Fruit fly (Drosophila melanogaster) whole organism, embryonic: ENCODE data around the gene CG46465.

Experiments used
- Atf6 ChIP-seq: fragments of 200-800 bp; sonication (Bioruptor generic); IDR thresholded peaks from 2 replicates; pipeline ENCODE4 v1.3.6; 2022; ENCODE audit warnings: missing biosample characterization, missing genetic modification characterization
- BEAF-32 ChIP-seq: fragments of 200-800 bp; sonication (Bioruptor generic); optimal IDR thresholded peaks from 3 replicates; lab custom pipeline; 2017; ENCODE audit warnings: missing biosample characterization, missing genetic modification characterization, mild to moderate bottlenecking, moderate library complexity, missing genetic modification reagents
- CG11398 ChIP-seq: fragments of 200-800 bp; sonication (Bioruptor generic); optimal IDR thresholded peaks from 2 replicates; lab custom pipeline; 2016; ENCODE audit warnings: missing biosample characterization, missing genetic modification characterization
- CG11696 ChIP-seq: fragments of 200-800 bp; sonication (Bioruptor generic); IDR thresholded peaks from 2 replicates; pipeline ENCODE4 v1.3.6; 2022; ENCODE audit warnings: missing biosample characterization, missing genetic modification characterization
- CG12071 ChIP-seq: fragments of 200-800 bp; sonication (Bioruptor generic); optimal IDR thresholded peaks from 3 replicates; lab custom pipeline; 2018; ENCODE audit warnings: missing biosample characterization, mild to moderate bottlenecking, missing genetic modification characterization
- CG12391 ChIP-seq: fragments of 200-800 bp; sonication (Bioruptor generic); optimal IDR thresholded peaks from 3 replicates; lab custom pipeline; 2018; ENCODE audit warnings: missing biosample characterization, mild to moderate bottlenecking, missing genetic modification characterization, moderate library complexity
- CG14860 ChIP-seq: fragments of 200-800 bp; sonication (Bioruptor generic); IDR thresholded peaks from 3 replicates; pipeline ENCODE4 v1.3.6; 2022; ENCODE audit warnings: missing biosample characterization, missing genetic modification characterization; ENCODE audit not compliant: partially characterized antibody
- CG16813 ChIP-seq: fragments of 200-800 bp; sonication (Bioruptor generic); IDR thresholded peaks from 3 replicates; pipeline ENCODE4 v1.3.6; 2022; ENCODE audit warnings: missing biosample characterization, missing genetic modification characterization; ENCODE audit not compliant: partially characterized antibody
- CG16863 ChIP-seq: fragments of 200-800 bp; sonication (Bioruptor generic); optimal IDR thresholded peaks from 3 replicates; lab custom pipeline; 2016; ENCODE audit warnings: missing biosample characterization, missing genetic modification characterization
- CG17328 ChIP-seq: fragments of 200-800 bp; sonication (Bioruptor generic); IDR thresholded peaks from 2 replicates; pipeline ENCODE4 v1.3.6; 2022; ENCODE audit warnings: missing biosample characterization, missing genetic modification characterization
- CG2116 ChIP-seq: fragments of 200-800 bp; sonication (Bioruptor generic); optimal IDR thresholded peaks from 3 replicates; lab custom pipeline; 2018; ENCODE audit warnings: missing biosample characterization, mild to moderate bottlenecking, missing genetic modification characterization
- CG2199 ChIP-seq: fragments of 200-800 bp; sonication (Bioruptor generic); IDR thresholded peaks from 3 replicates; pipeline ENCODE4 v1.3.6; 2022; ENCODE audit warnings: missing biosample characterization, missing genetic modification characterization
- CG2202 ChIP-seq: fragments of 200-800 bp; sonication (Bioruptor generic); optimal IDR thresholded peaks from 2 replicates; lab custom pipeline; 2018; ENCODE audit warnings: missing biosample characterization, mild to moderate bottlenecking, missing genetic modification characterization
- CG32767 ChIP-seq: fragments of 200-800 bp; sonication (Bioruptor generic); IDR thresholded peaks from 2 replicates; pipeline ENCODE4 v1.3.6; 2022; ENCODE audit warnings: missing biosample characterization, missing genetic modification characterization
- CG3281 ChIP-seq: fragments of 200-800 bp; sonication (Bioruptor generic); optimal IDR thresholded peaks from 3 replicates; lab custom pipeline; 2017; ENCODE audit warnings: missing biosample characterization, mild to moderate bottlenecking, missing genetic modification characterization
- CG34224 ChIP-seq: fragments of 200-800 bp; sonication (Bioruptor generic); IDR thresholded peaks from 3 replicates; pipeline ENCODE4 v1.3.6; 2022; ENCODE audit warnings: missing biosample characterization, missing genetic modification characterization; ENCODE audit not compliant: partially characterized antibody
- CG42726 ChIP-seq: fragments of 200-800 bp; sonication (Bioruptor generic); IDR thresholded peaks from 2 replicates; pipeline ENCODE4 v1.3.6; 2022; ENCODE audit warnings: missing biosample characterization, missing genetic modification characterization; ENCODE audit not compliant: partially characterized antibody
- CG5180 ChIP-seq: fragments of 200-800 bp; sonication (Bioruptor generic); optimal IDR thresholded peaks from 3 replicates; lab custom pipeline; 2017; ENCODE audit warnings: missing biosample characterization, missing genetic modification characterization, mild to moderate bottlenecking, moderate library complexity, missing genetic modification reagents
- CG5245 ChIP-seq: fragments of 200-800 bp; sonication (Bioruptor generic); optimal IDR thresholded peaks from 3 replicates; lab custom pipeline; 2016; ENCODE audit warnings: missing biosample characterization, missing genetic modification characterization
- CG7556 ChIP-seq: fragments of 200-800 bp; sonication (Bioruptor generic); optimal IDR thresholded peaks from 2 replicates; lab custom pipeline; 2017; ENCODE audit warnings: missing biosample characterization, mild to moderate bottlenecking, missing genetic modification characterization
- Doc3 ChIP-seq: fragments of 200-800 bp; sonication (Bioruptor generic); IDR thresholded peaks from 3 replicates; pipeline ENCODE4 v1.3.6; 2022; ENCODE audit warnings: missing biosample characterization, missing genetic modification characterization; ENCODE audit not compliant: partially characterized antibody
- Eip74EF ChIP-seq, 2 experiments: fragments of 200-800 bp in 1 of 2; fragments of >200 bp in 1 of 2; sonication (Bioruptor generic) in 1 of 2; optimal IDR thresholded peaks; 2 replicates each; lab custom pipeline; 2017 to 2019; ENCODE audit warnings: missing biosample characterization in 2 of 2, missing genetic modification characterization in 2 of 2, mild to moderate bottlenecking in 1 of 2, moderate library complexity in 1 of 2
- MBD-R2 ChIP-seq: fragments of 200-800 bp; sonication (Bioruptor generic); IDR thresholded peaks from 2 replicates; pipeline ENCODE4 v1.3.6; 2022; ENCODE audit warnings: missing biosample characterization, missing genetic modification characterization
- Med ChIP-seq: fragments of 200-800 bp; sonication (Bioruptor generic); peaks from one replicate; lab custom pipeline; 2016; ENCODE audit warnings: missing biosample characterization, missing genetic modification characterization, mild to moderate bottlenecking, inconsistent platforms, moderate library complexity
- Poxn ChIP-seq: fragments of 200-800 bp; sonication (Bioruptor generic); IDR thresholded peaks from 2 replicates; pipeline ENCODE4 v1.3.6; 2022; ENCODE audit warnings: missing biosample characterization, missing genetic modification characterization
- Rfx ChIP-seq: fragments of 200-800 bp; sonication (Bioruptor generic); IDR thresholded peaks from 2 replicates; pipeline ENCODE4 v1.3.6; 2022; ENCODE audit warnings: missing biosample characterization, missing genetic modification characterization
- TFAM ChIP-seq: fragments of 200-800 bp; sonication (Bioruptor generic); optimal IDR thresholded peaks from 2 replicates; lab custom pipeline; 2017; ENCODE audit warnings: missing biosample characterization, missing genetic modification characterization, inconsistent platforms
- amos ChIP-seq: fragments of 200-800 bp; sonication (Bioruptor generic); IDR thresholded peaks from 2 replicates; pipeline ENCODE4 v1.3.6; 2022; ENCODE audit warnings: missing biosample characterization, missing genetic modification characterization; ENCODE audit not compliant: partially characterized antibody
- ato ChIP-seq: fragments of 200-800 bp; sonication (Bioruptor generic); IDR thresholded peaks from 2 replicates; pipeline ENCODE4 v1.3.6; 2022; ENCODE audit warnings: missing biosample characterization, missing genetic modification characterization; ENCODE audit not compliant: partially characterized antibody
- cg ChIP-seq: fragments of 200-800 bp; sonication (Bioruptor generic); optimal IDR thresholded peaks from 3 replicates; lab custom pipeline; 2019; ENCODE audit warnings: missing biosample characterization, mild to moderate bottlenecking, missing genetic modification characterization, moderate library complexity
- ci ChIP-seq: fragments of 200-800 bp; sonication (Bioruptor generic); IDR thresholded peaks from 3 replicates; pipeline ENCODE4 v1.3.6; 2022; ENCODE audit warnings: missing biosample characterization, missing genetic modification characterization
- crp ChIP-seq, 2 experiments: fragments of 200-800 bp; sonication (Bioruptor generic); optimal IDR thresholded peaks; 2 replicates in 1 of 2; 3 replicates in 1 of 2; lab custom pipeline; 2017; ENCODE audit warnings: missing biosample characterization in 2 of 2, missing genetic modification characterization in 2 of 2, mild to moderate bottlenecking in 1 of 2, moderate library complexity in 1 of 2
- dimm ChIP-seq: fragments of 200-800 bp; sonication (Bioruptor generic); IDR thresholded peaks from 2 replicates; pipeline ENCODE4 v1.3.6; 2022; ENCODE audit warnings: missing biosample characterization, missing genetic modification characterization
- fd102C ChIP-seq: fragments of 200-800 bp; sonication (Bioruptor generic); optimal IDR thresholded peaks from 2 replicates; lab custom pipeline; 2018; ENCODE audit warnings: missing biosample characterization, mild to moderate bottlenecking, missing genetic modification characterization, moderate library complexity
- h ChIP-seq: fragments of >200 bp; optimal IDR thresholded peaks from 2 replicates; lab custom pipeline; 2017
- ind ChIP-seq: fragments of 200-800 bp; sonication (Bioruptor generic); optimal IDR thresholded peaks from 3 replicates; lab custom pipeline; 2016; ENCODE audit warnings: missing biosample characterization, missing genetic modification characterization
- insv ChIP-seq, 2 experiments: fragments of 200-800 bp; sonication (Bioruptor generic); optimal IDR thresholded peaks; 3 replicates each; lab custom pipeline; 2016 to 2018; ENCODE audit warnings: missing biosample characterization in 2 of 2, missing genetic modification characterization in 2 of 2
- nau ChIP-seq: fragments of 200-800 bp; sonication (Bioruptor generic); optimal IDR thresholded peaks from 3 replicates; lab custom pipeline; 2017; ENCODE audit warnings: missing biosample characterization, mild to moderate bottlenecking, missing genetic modification characterization, missing genetic modification reagents
- onecut ChIP-seq: fragments of 200-800 bp; sonication (Bioruptor generic); IDR thresholded peaks from 2 replicates; pipeline ENCODE4 v1.3.6; 2022; ENCODE audit warnings: missing biosample characterization, missing genetic modification characterization
- phol ChIP-seq: fragments of 200-800 bp; sonication (Bioruptor generic); optimal IDR thresholded peaks from 3 replicates; lab custom pipeline; 2018; ENCODE audit warnings: missing biosample characterization, mild to moderate bottlenecking, missing genetic modification characterization, moderate library complexity
- pum ChIP-seq: fragments of 200-800 bp; sonication (Bioruptor generic); optimal IDR thresholded peaks from 2 replicates; lab custom pipeline; 2016; ENCODE audit warnings: missing biosample characterization, missing genetic modification characterization
- slou ChIP-seq: fragments of 200-800 bp; sonication (Bioruptor generic); optimal IDR thresholded peaks from 3 replicates; lab custom pipeline; 2016; ENCODE audit warnings: missing biosample characterization, missing genetic modification characterization
- so ChIP-seq: fragments of 200-800 bp; sonication (Bioruptor generic); IDR thresholded peaks from 3 replicates; pipeline ENCODE4 v1.3.6; 2022; ENCODE audit warnings: missing biosample characterization, missing genetic modification characterization
- tgo ChIP-seq: fragments of 200-800 bp; sonication (Bioruptor generic); IDR thresholded peaks from 3 replicates; pipeline ENCODE4 v1.3.6; 2022; ENCODE audit warnings: missing biosample characterization, missing genetic modification characterization
- tll ChIP-seq, 2 experiments: fragments of 200-800 bp in 1 of 2; fragments of >200 bp in 1 of 2; sonication (Bioruptor generic) in 1 of 2; optimal IDR thresholded peaks; 2 replicates each; lab custom pipeline; 2017 to 2019; ENCODE audit warnings: missing biosample characterization in 2 of 2, missing genetic modification characterization in 2 of 2, mild to moderate bottlenecking in 1 of 2, moderate library complexity in 1 of 2
- tna ChIP-seq: fragments of 200-800 bp; sonication (Bioruptor generic); IDR thresholded peaks from 2 replicates; pipeline ENCODE4 v1.3.6; 2022; ENCODE audit warnings: missing biosample characterization, missing genetic modification characterization; ENCODE audit not compliant: partially characterized antibody
- unc-4 ChIP-seq: fragments of 200-800 bp; sonication (Bioruptor generic); IDR thresholded peaks from 2 replicates; pipeline ENCODE4 v1.3.6; 2022; ENCODE audit warnings: missing biosample characterization, missing genetic modification characterization; ENCODE audit not compliant: partially characterized antibody
- usp ChIP-seq: fragments of >200 bp; optimal IDR thresholded peaks from 2 replicates; lab custom pipeline; 2017; ENCODE audit warnings: missing biosample characterization, missing genetic modification characterization
- wor ChIP-seq: fragments of 200-800 bp; sonication (Bioruptor generic); IDR thresholded peaks from 2 replicates; pipeline ENCODE4 v1.3.6; 2022; ENCODE audit warnings: missing biosample characterization, missing genetic modification characterization
- yki ChIP-seq: fragments of >200 bp; optimal IDR thresholded peaks from 3 replicates; lab custom pipeline; 2018

Gene CG46465

DNA sequence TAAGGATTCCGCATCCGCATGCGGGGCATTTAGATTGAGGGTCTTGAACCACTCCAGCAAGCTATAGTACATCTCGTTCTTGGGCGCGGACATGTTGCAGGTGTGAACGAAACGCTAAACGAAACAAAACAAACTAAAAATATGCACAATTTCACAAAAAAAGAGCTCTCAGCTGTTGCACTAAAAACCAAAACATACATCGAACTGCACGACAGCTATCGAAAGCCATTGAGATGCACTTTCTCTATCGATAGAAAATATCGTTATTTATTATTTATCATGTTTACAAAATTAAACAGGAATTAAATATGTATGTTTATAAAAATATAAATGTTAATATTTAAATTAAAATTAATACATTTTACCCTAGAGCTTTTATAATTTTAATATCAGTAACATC is 41.0 kb downstream of the CG46465 start, which contains the start of gene hook (continued):
- peak; percentile 70 for TF ChIP-seq CG34224 (GFP tag; lab: Robert Waterston, UW)
- peak; percentile 55; the same call in 1 of the 2 replicates for TF ChIP-seq CG42726 (GFP tag; lab: Robert Waterston, UW)
- TF ChIP-seq CG11398 (GFP tag; lab: Kevin White, UChicago): no peak
- TF ChIP-seq nau (GFP tag; lab: Kevin White, UChicago): no peak
- TF ChIP-seq insv (GFP tag; optimal IDR thresholded peaks at IDR 0.05; lab: Kevin White, UChicago): no peak
- no peak for TF ChIP-seq CG12071 (GFP tag; lab: Kevin White, UChicago)
- TF ChIP-seq CG32767 (GFP tag; lab: Robert Waterston, UW): no peak
- no peak for TF ChIP-seq CG16863 (GFP tag; lab: Kevin White, UChicago)
- no peak for TF ChIP-seq CG7556 (GFP tag; lab: Kevin White, UChicago)
- TF ChIP-seq yki: no peak
- no peak for TF ChIP-seq pum (GFP tag; lab: Kevin White, UChicago)
- TF ChIP-seq CG11696 (GFP tag; lab: Robert Waterston, UW): no peak
- no peak for TF ChIP-seq CG2199 (GFP tag; lab: Robert Waterston, UW)
- TF ChIP-seq ato: 0 out of 2 replicates have a peak, but pooled peaks have one; percentile 24
- TF ChIP-seq h (lab: Kevin White, UChicago): no peak
- no peak for TF ChIP-seq fd102C (GFP tag; lab: Kevin White, UChicago)
- TF ChIP-seq cg (GFP tag; lab: Kevin White, UChicago): no peak
- TF ChIP-seq Med: peak; percentile 40
- peak; percentile 72 for TF ChIP-seq unc-4 (GFP tag; lab: Robert Waterston, UW)
- no peak for TF ChIP-seq CG5245 (GFP tag; lab: Kevin White, UChicago)
- TF ChIP-seq wor: no peak
- peak in 1 of 2 experiments; percentile 76 for TF ChIP-seq crp (GFP tag; optimal IDR thresholded peaks at IDR 0.05; lab: Kevin White, UChicago)
- TF ChIP-seq dimm (GFP tag; lab: Robert Waterston, UW): no peak
- TF ChIP-seq tgo (GFP tag; lab: Robert Waterston, UW): no peak
- TF ChIP-seq CG16813 (GFP tag; lab: Robert Waterston, UW): peak; percentile 69
- TF ChIP-seq amos: peak; percentile 75
- TF ChIP-seq BEAF-32: peak; percentile 68
- TF ChIP-seq CG2116 (GFP tag; lab: Kevin White, UChicago): peak; percentile 60
- TF ChIP-seq Poxn: no peak
- TF ChIP-seq ci (GFP tag; lab: Robert Waterston, UW): no peak
- 0 out of 2 replicates have a peak, but pooled peaks have one; percentile 14 for TF ChIP-seq Rfx (GFP tag; lab: Robert Waterston, UW)
- TF ChIP-seq so (GFP tag; lab: Robert Waterston, UW): no peak
- TF ChIP-seq usp (GFP tag; lab: Kevin White, UChicago): no peak
- no peak for TF ChIP-seq CG17328
- no peak for TF ChIP-seq onecut (GFP tag; lab: Robert Waterston, UW)
- no peak for TF ChIP-seq TFAM
- no peak for TF ChIP-seq slou
- TF ChIP-seq Eip74EF (GFP tag; optimal IDR thresholded peaks at IDR 0.05; lab: Kevin White, UChicago): no peak
- TF ChIP-seq tll (GFP tag; optimal IDR thresholded peaks at IDR 0.05; lab: Kevin White, UChicago): no peak
- TF ChIP-seq CG14860 (GFP tag; lab: Robert Waterston, UW): peak; percentile 63
- TF ChIP-seq CG5180 (GFP tag; lab: Kevin White, UChicago): no peak
- no peak for TF ChIP-seq CG2202 (tag; lab: Kevin White, UChicago)
- peak; percentile 84 for TF ChIP-seq Doc3 (GFP tag; lab: Robert Waterston, UW)
- TF ChIP-seq CG12391: peak; percentile 14
- no peak for TF ChIP-seq Atf6 (GFP tag; lab: Robert Waterston, UW)
- TF ChIP-seq tna (GFP tag; lab: Robert Waterston, UW): 0 out of 2 replicates have a peak, but pooled peaks have one; percentile 40
- no peak for TF ChIP-seq ind (GFP tag; lab: Kevin White, UChicago)
- no peak for TF ChIP-seq CG3281 (GFP tag; lab: Kevin White, UChicago)
- peak; percentile 2 for TF ChIP-seq phol (tag; lab: Kevin White, UChicago)
- peak; percentile 68 for TF ChIP-seq MBD-R2 (GFP tag; lab: Robert Waterston, UW)
